Worm (Caenorhabditis elegans) whole organism, mixed stage, embryonic: ENCODE measurements around the gene R05G6.4.

Experiments used
- M03D4.4 ChIP-seq: sonication (generic microtip); optimal IDR thresholded peaks from 2 replicates; lab custom pipeline; 2017; ENCODE audit warnings: mild to moderate bottlenecking, missing genetic modification characterization, missing compliant biosample characterization
- bed-3 ChIP-seq: fragments of 200-800 bp; sonication (Bioruptor generic); optimal IDR thresholded peaks from 3 replicates; lab custom pipeline; 2018; ENCODE audit warnings: mild to moderate bottlenecking, missing genetic modification characterization, moderate library complexity, missing compliant biosample characterization
- ceh-39 ChIP-seq: fragments of 150-350 bp; optimal IDR thresholded peaks from 2 replicates; lab custom pipeline; 2014; ENCODE audit warnings: missing biosample characterization, missing genetic modification characterization
- ceh-43 ChIP-seq: fragments of 200-800 bp; sonication (Bioruptor generic); optimal IDR thresholded peaks from 2 replicates; lab custom pipeline; 2018; ENCODE audit warnings: mild to moderate bottlenecking, missing genetic modification characterization, moderate library complexity, missing compliant biosample characterization
- ceh-83 ChIP-seq: fragments of 200-800 bp; sonication (Bioruptor generic); optimal IDR thresholded peaks from 2 replicates; lab custom pipeline; 2018; ENCODE audit warnings: mild to moderate bottlenecking, missing genetic modification characterization, missing compliant biosample characterization
- ces-1 ChIP-seq: fragments of 150-350 bp; optimal IDR thresholded peaks from 2 replicates; lab custom pipeline; 2014; ENCODE audit warnings: missing biosample characterization, missing genetic modification reagents, missing genetic modification characterization
- drap-1 ChIP-seq: fragments of 200-800 bp; sonication (Bioruptor generic); optimal IDR thresholded peaks from 3 replicates; lab custom pipeline; 2018; ENCODE audit warnings: mild to moderate bottlenecking, missing genetic modification characterization, missing compliant biosample characterization
- elt-1 ChIP-seq: sonication (generic microtip); optimal IDR thresholded peaks from 2 replicates; lab custom pipeline; 2017; ENCODE audit warnings: missing genetic modification characterization, mild to moderate bottlenecking, missing compliant biosample characterization, antibody characterized with exemption, moderate library complexity, borderline replicate concordance; ENCODE audit not compliant: insufficient read depth
- elt-3 ChIP-seq: fragments of 150-350 bp; optimal IDR thresholded peaks from 2 replicates; lab custom pipeline; 2014; ENCODE audit warnings: missing biosample characterization, missing genetic modification characterization
- flh-1 ChIP-seq: fragments of 200-800 bp; sonication (Bioruptor generic); optimal IDR thresholded peaks from 2 replicates; lab custom pipeline; 2018; ENCODE audit warnings: mild to moderate bottlenecking, missing genetic modification characterization, moderate library complexity, missing compliant biosample characterization
- ham-2 ChIP-seq: fragments of 200-800 bp; sonication (Bioruptor generic); optimal IDR thresholded peaks from 2 replicates; lab custom pipeline; 2018; ENCODE audit warnings: mild to moderate bottlenecking, missing genetic modification characterization, missing compliant biosample characterization
- hlh-1 ChIP-seq: fragments of 150-350 bp; optimal IDR thresholded peaks from 2 replicates; lab custom pipeline; 2014; ENCODE audit warnings: missing biosample characterization, missing genetic modification reagents, missing genetic modification characterization
- lin-13 ChIP-seq: fragments of 150-350 bp; optimal IDR thresholded peaks from 2 replicates; lab custom pipeline; 2014; ENCODE audit warnings: missing biosample characterization, missing genetic modification characterization
- lin-32 ChIP-seq: fragments of 200-800 bp; sonication (Bioruptor generic); optimal IDR thresholded peaks from 2 replicates; lab custom pipeline; 2018; ENCODE audit warnings: mild to moderate bottlenecking, missing genetic modification characterization, missing compliant biosample characterization
- lsy-2 ChIP-seq: fragments of 150-350 bp; optimal IDR thresholded peaks from 2 replicates; lab custom pipeline; 2014; ENCODE audit warnings: missing biosample characterization, missing genetic modification characterization
- mep-1 ChIP-seq: fragments of 150-350 bp; optimal IDR thresholded peaks from 2 replicates; lab custom pipeline; 2017; ENCODE audit warnings: missing biosample characterization, missing genetic modification reagents, missing genetic modification characterization, inconsistent platforms
- nhr-12 ChIP-seq: fragments of 150-350 bp; optimal IDR thresholded peaks from 2 replicates; lab custom pipeline; 2014; ENCODE audit warnings: missing biosample characterization, missing genetic modification characterization
- nhr-2 ChIP-seq: fragments of 150-350 bp; optimal IDR thresholded peaks from 2 replicates; lab custom pipeline; 2014; ENCODE audit warnings: missing biosample characterization, missing genetic modification characterization
- nhr-237 ChIP-seq: fragments of 150-350 bp; optimal IDR thresholded peaks from 2 replicates; lab custom pipeline; 2014; ENCODE audit warnings: missing biosample characterization, missing genetic modification characterization
- nhr-28 ChIP-seq: fragments of 150-350 bp; optimal IDR thresholded peaks from 2 replicates; lab custom pipeline; 2014; ENCODE audit warnings: missing biosample characterization, missing genetic modification characterization
- pha-4 ChIP-seq: fragments of 150-350 bp; optimal IDR thresholded peaks from 2 replicates; lab custom pipeline; 2018; ENCODE audit warnings: missing biosample characterization, missing genetic modification reagents, missing genetic modification characterization
- snpc-4 ChIP-seq: fragments of 150-350 bp; optimal IDR thresholded peaks from 2 replicates; lab custom pipeline; 2014; ENCODE audit warnings: missing biosample characterization, missing genetic modification characterization
- sptf-1 ChIP-seq: sonication (generic microtip); optimal IDR thresholded peaks from 2 replicates; lab custom pipeline; 2017; ENCODE audit warnings: mild to moderate bottlenecking, missing genetic modification characterization, moderate library complexity, missing compliant biosample characterization
- tbx-8 ChIP-seq: fragments of 200-800 bp; sonication (Bioruptor generic); optimal IDR thresholded peaks from 2 replicates; lab custom pipeline; 2018; ENCODE audit warnings: mild to moderate bottlenecking, missing genetic modification characterization, moderate library complexity, missing compliant biosample characterization
- unc-120 ChIP-seq: sonication (generic microtip); optimal IDR thresholded peaks from 2 replicates; lab custom pipeline; 2017; ENCODE audit warnings: missing genetic modification characterization, missing compliant biosample characterization; ENCODE audit not compliant: poor library complexity, severe bottlenecking
- unc-62 ChIP-seq: fragments of 150-350 bp; optimal IDR thresholded peaks from 2 replicates; lab custom pipeline; 2014; ENCODE audit warnings: missing biosample characterization, missing genetic modification reagents, missing genetic modification characterization
- zip-8 ChIP-seq: fragments of 150-350 bp; optimal IDR thresholded peaks from 2 replicates; lab custom pipeline; 2014; ENCODE audit warnings: missing biosample characterization, missing genetic modification characterization
- ztf-11 ChIP-seq: fragments of 150-350 bp; optimal IDR thresholded peaks from 2 replicates; lab custom pipeline; 2014; ENCODE audit warnings: missing biosample characterization, missing genetic modification characterization

R05G6.4 gene

ce11 chrIV:7473159-7473649, 39.8 kb upstream of the R05G6.4 start, which contains the start of the genes plk-3 and F55G1.6:
Gene plk-3, minus strand, starts transcription at chrIV:7473209.
Gene F55G1.6, plus strand, starts transcription at chrIV:7473517.
- no peak for TF ChIP-seq nhr-12 (tag; lab: Kevin White, UChicago)
- no peak for TF ChIP-seq zip-8 (tag; lab: Kevin White, UChicago)
- TF ChIP-seq elt-3, result no peak
- no peak for TF ChIP-seq flh-1 (GFP tag; lab: Kevin White, UChicago)
- TF ChIP-seq mep-1 (tag; lab: Kevin White, UChicago), result no peak
- no peak for TF ChIP-seq ceh-43 (GFP tag; lab: Kevin White, UChicago)
- no peak for TF ChIP-seq lsy-2 (tag; lab: Kevin White, UChicago)
- TF ChIP-seq nhr-2, result no peak
- TF ChIP-seq nhr-237 (tag; lab: Kevin White, UChicago), result no peak
- TF ChIP-seq bed-3 (GFP tag; lab: Kevin White, UChicago), result no peak
- no peak for TF ChIP-seq ztf-11 (tag; lab: Kevin White, UChicago)
- TF ChIP-seq nhr-28 (tag; lab: Kevin White, UChicago), result no peak
- TF ChIP-seq unc-120 (tag; lab: Kevin White, UChicago), result no peak
- no peak for TF ChIP-seq ham-2
- TF ChIP-seq ceh-39 (tag; lab: Kevin White, UChicago), result no peak
- TF ChIP-seq, all 35 proteins: peak for 0

DNA sequence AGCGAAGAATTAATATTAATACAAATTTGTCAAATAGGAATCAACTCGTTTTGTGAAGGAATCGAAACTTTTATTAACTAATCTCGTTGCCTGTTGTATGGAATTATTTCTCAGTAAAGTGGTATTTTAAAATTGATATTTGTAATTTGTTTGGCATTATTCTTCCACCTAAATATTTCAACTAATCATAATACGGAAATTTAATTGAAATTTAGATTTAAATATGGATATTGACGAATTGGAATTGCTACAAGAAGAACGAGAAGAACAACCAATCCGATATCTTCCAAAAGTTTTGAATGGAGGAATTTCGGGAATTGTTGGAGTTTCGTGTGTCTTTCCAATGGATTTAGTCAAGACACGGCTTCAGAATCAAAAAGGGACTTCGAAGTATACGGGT, 38.2 kb upstream of the R05G6.4 start, which contains the start of gene slc-25A18.2:
slc-25A18.2 (plus strand) TSS at position 216 of the 400 bp plus-strand sequence.
- no peak for TF ChIP-seq ceh-39 (tag; lab: Kevin White, UChicago)

- no peak for TF ChIP-seq M03D4.4 (tag; lab: Kevin White, UChicago)
- no peak for TF ChIP-seq flh-1 (GFP tag; lab: Kevin White, UChicago)
- no peak for TF ChIP-seq ceh-43 (GFP tag; lab: Kevin White, UChicago)
- no peak for TF ChIP-seq ceh-83 (GFP tag; lab: Kevin White, UChicago)
- TF ChIP-seq nhr-237 (tag; lab: Kevin White, UChicago), result no peak
- no peak for TF ChIP-seq elt-1 (tag; lab: Kevin White, UChicago)
- TF ChIP-seq hlh-1 (tag; lab: Kevin White, UChicago), result no peak
Measured at ce11 chrIV:7477197-7477596, 35.8 kb upstream of the R05G6.4 start, which contains the start of gene pycr-4. Gene pycr-4, minus strand, starts transcription at chrIV:7477297.

- TF ChIP-seq drap-1 (GFP tag; lab: Kevin White, UChicago), result no peak
- no peak for TF ChIP-seq nhr-2
- TF ChIP-seq lin-13, result no peak
- no peak for TF ChIP-seq tbx-8 (GFP tag; lab: Kevin White, UChicago)
- no peak for TF ChIP-seq ces-1 (GFP tag; lab: Kevin White, UChicago)
- no peak for TF ChIP-seq ceh-43 (GFP tag; lab: Kevin White, UChicago)
- no peak for TF ChIP-seq nhr-12 (tag; lab: Kevin White, UChicago)
- no peak for TF ChIP-seq hlh-1 (tag; lab: Kevin White, UChicago)
- no peak for TF ChIP-seq zip-8 (tag; lab: Kevin White, UChicago)
Measured at ce11 chrIV:7477697-7478096, 35.3 kb upstream of the R05G6.4 start.

- TF ChIP-seq ceh-39 (tag; lab: Kevin White, UChicago), result no peak
- TF ChIP-seq pha-4 (tag; lab: Kevin White, UChicago), result no peak
- no peak for TF ChIP-seq ztf-11 (tag; lab: Kevin White, UChicago)
- TF ChIP-seq lin-13, result no peak
- TF ChIP-seq unc-120 (tag; lab: Kevin White, UChicago), result no peak
- no peak for TF ChIP-seq nhr-237 (tag; lab: Kevin White, UChicago)
- TF ChIP-seq sptf-1, result no peak
- no peak for TF ChIP-seq snpc-4 (tag; lab: Kevin White, UChicago)
- TF ChIP-seq elt-3, result no peak
- no peak for TF ChIP-seq unc-62 (GFP tag; lab: Kevin White, UChicago)
- no peak for TF ChIP-seq lin-32
- no peak for TF ChIP-seq ces-1 (GFP tag; lab: Kevin White, UChicago)
- TF ChIP-seq tbx-8 (GFP tag; lab: Kevin White, UChicago), result no peak
- TF ChIP-seq ceh-83 (GFP tag; lab: Kevin White, UChicago), result no peak
Measured at ce11 chrIV:7478134-7478533, 34.9 kb upstream of the R05G6.4 start, which contains the start of gene rod-1. Gene rod-1, plus strand, starts transcription at chrIV:7478452.
